Worm (Caenorhabditis elegans) whole organism, young adult: ENCODE measurements around the gene srh-87.

Experiments
- C06A6.2 ChIP-seq: fragments of 200-800 bp; sonication (Bioruptor generic); conservative IDR thresholded peaks from 2 replicates; pipeline ENCODE4 v1.3.6; 2022; ENCODE audit warnings: missing genetic modification characterization, missing compliant biosample characterization
- dox-1 ChIP-seq: fragments of 200-800 bp; sonication (Bioruptor generic); IDR thresholded peaks from 2 replicates; pipeline ENCODE4 v1.3.6; 2022; ENCODE audit warnings: missing genetic modification reagents, missing genetic modification characterization, missing compliant biosample characterization
- dpl-1 ChIP-seq: fragments of 150-350 bp; optimal IDR thresholded peaks from 2 replicates; lab custom pipeline; 2014; ENCODE audit warnings: missing biosample characterization, missing genetic modification reagents, missing genetic modification characterization
- ets-4 ChIP-seq: fragments of 200-800 bp; sonication (Bioruptor generic); optimal IDR thresholded peaks from 2 replicates; lab custom pipeline; 2018; ENCODE audit warnings: mild to moderate bottlenecking, missing genetic modification characterization, missing compliant biosample characterization
- madf-8 ChIP-seq: fragments of 200-800 bp; sonication (Bioruptor generic); conservative IDR thresholded peaks from 2 replicates; pipeline ENCODE4 v1.3.6; 2022; ENCODE audit warnings: missing genetic modification reagents, missing genetic modification characterization, missing compliant biosample characterization
- rec-8 ChIP-seq, 2 experiments: sonication (generic microtip); optimal IDR thresholded peaks; 2 replicates each; lab custom pipeline; 2016; ENCODE audit warnings: mild to moderate bottlenecking in 2 of 2, missing genetic modification characterization in 2 of 2, missing genetic modification reagents in 2 of 2, missing genotype in 2 of 2, missing biosample characterization in 1 of 2, missing compliant biosample characterization in 1 of 2, moderate library complexity in 1 of 2
- unc-62 ChIP-seq: fragments of 150-350 bp; optimal IDR thresholded peaks from 2 replicates; lab custom pipeline; 2014; ENCODE audit warnings: missing biosample characterization, missing genetic modification reagents, missing genetic modification characterization
- ztf-3 ChIP-seq: fragments of 200-800 bp; sonication (Bioruptor generic); optimal IDR thresholded peaks from 2 replicates; lab custom pipeline; 2018; ENCODE audit warnings: mild to moderate bottlenecking, missing genetic modification characterization, missing compliant biosample characterization

DNA sequence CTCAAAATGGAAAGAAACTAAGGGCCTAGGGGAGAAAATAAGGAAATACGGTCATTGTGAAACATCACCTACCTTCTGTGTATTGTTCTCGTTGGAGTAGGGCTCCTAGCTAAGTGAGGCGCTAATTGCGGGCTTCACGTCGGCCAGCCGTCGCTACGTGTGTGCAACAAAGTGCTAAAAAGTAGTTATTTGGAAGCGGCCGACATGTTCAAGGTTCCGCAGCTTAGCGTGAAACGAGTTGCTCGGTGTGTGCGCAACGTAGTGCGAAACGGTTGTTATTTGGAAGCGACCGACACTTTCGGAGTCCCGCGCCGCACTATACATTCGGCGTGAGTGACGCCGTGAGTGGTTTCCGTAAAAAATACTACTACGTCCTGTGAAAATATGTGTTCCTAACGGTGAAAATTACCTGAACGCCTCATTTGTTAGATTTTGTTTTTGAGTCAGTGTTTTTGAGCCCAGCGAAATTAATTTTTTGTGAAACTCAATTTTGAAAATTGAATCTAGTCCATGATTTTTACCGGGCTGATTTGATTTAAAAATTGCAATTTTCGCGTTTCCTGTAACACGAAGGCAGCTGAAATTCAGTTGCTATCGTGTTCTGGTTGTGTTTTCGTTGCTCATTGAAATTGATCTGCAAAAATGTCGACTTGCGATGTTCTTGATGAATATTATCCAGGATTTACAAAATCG lies 26.0 kb upstream of the srh-87 start, which contains the start of gene srw-129:
- TF ChIP-seq dox-1 (GFP tag; lab: Robert Waterston, UW) (no peak), rec-8 (tag; optimal IDR thresholded peaks at IDR 0.05; lab: Kevin White, UChicago) (no peak), madf-8 (no peak), C06A6.2 (GFP tag; lab: Robert Waterston, UW) (no peak), dpl-1 (GFP tag; lab: Kevin White, UChicago) (no peak), ztf-3 (no peak), unc-62 (GFP tag; lab: Kevin White, UChicago) (no peak), ets-4 (no peak)
